Fruit fly (Drosophila melanogaster): ENCODE results near the gene rhea.

rhea gene

DNA sequence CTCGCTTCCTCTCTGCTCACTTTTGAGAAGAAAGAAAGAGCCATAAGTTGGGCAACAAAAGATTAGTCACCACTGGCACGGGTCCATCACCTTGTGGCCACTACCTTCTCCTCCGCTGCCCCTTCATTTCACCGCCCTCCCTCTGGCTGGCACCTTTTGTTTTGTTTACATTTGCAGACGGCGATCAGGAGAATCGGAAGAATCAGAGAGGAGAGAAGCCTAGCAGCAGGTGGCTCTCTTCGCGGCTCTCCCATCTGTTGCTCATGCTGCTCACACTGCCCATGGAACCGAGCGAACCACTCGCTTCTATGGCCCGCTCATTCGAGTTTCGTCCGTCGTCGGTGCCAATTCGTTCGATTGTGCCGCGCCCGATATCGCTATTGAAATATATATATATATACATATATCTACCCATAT lies 1.6 kb downstream of the rhea start:
- TF ChIP-seq CG11294 (GFP tag; IDR thresholded peaks at IDR 0.05) (no peak; the same call in 1 of the 2 replicates), CG31627 (GFP tag; optimal IDR thresholded peaks at IDR 0.05) (no peak), fd59A (GFP tag; optimal IDR thresholded peaks at IDR 0.05) (no peak), CG10631 (GFP tag; optimal IDR thresholded peaks at IDR 0.05) (no peak), Ets96B (tag; optimal IDR thresholded peaks at IDR 0.05) (peak; percentile 7), CG7368 (GFP tag; optimal IDR thresholded peaks at IDR 0.05) (peak; percentile 14), lz (GFP tag; optimal IDR thresholded peaks at IDR 0.05) (no peak), Blimp-1 (GFP tag; optimal IDR thresholded peaks at IDR 0.05) (no peak), esn (GFP tag; optimal IDR thresholded peaks at IDR 0.05) (peak; percentile 35), pdm3 (GFP tag; optimal IDR thresholded peaks at IDR 0.05) (no peak), achi (GFP tag; optimal IDR thresholded peaks at IDR 0.05) (peak; percentile 1), Ets21C (GFP tag; optimal IDR thresholded peaks at IDR 0.05) (no peak), CG11902 (GFP tag; optimal IDR thresholded peaks at IDR 0.05) (no peak), CG10669 (GFP tag; optimal IDR thresholded peaks at IDR 0.05) (peak; percentile 2), Lpt (GFP tag; optimal IDR thresholded peaks at IDR 0.05) (no peak), CG9139 (GFP tag; optimal IDR thresholded peaks at IDR 0.05) (peak; percentile 85), Sox15 (GFP tag; optimal IDR thresholded peaks at IDR 0.05) (no peak), CG1621 (tag; optimal IDR thresholded peaks at IDR 0.05) (peak; percentile 41), CG8119 (GFP tag; IDR thresholded peaks at IDR 0.05) (peak; percentile 70), Sox102F (GFP tag; optimal IDR thresholded peaks at IDR 0.05) (peak; percentile 57), Gug (GFP tag; IDR thresholded peaks at IDR 0.05) (no peak), dac (GFP tag; optimal IDR thresholded peaks at IDR 0.05) (no peak), cyc (GFP tag; optimal IDR thresholded peaks at IDR 0.05) (no peak), Eip93F (GFP tag; optimal IDR thresholded peaks at IDR 0.05) (peak; percentile 71), CG32006 (GFP tag; optimal IDR thresholded peaks at IDR 0.05) (no peak), ss (GFP tag; optimal IDR thresholded peaks at IDR 0.05) (peak; percentile 56 to 67), CG11762 (GFP tag; optimal IDR thresholded peaks at IDR 0.05; ENCODE audit: insufficient read depth) (peak; percentile 12), net (GFP tag; optimal IDR thresholded peaks at IDR 0.05) (peak; percentile 68), CG16779 (tag; optimal IDR thresholded peaks at IDR 0.05) (peak; percentile 57), CG3919 (GFP tag; optimal IDR thresholded peaks at IDR 0.05) (peak; percentile 64), Eip78C (GFP tag) (peak; percentile 75), fkh (GFP tag; optimal IDR thresholded peaks at IDR 0.05) (peak; percentile 92), eg (GFP tag; IDR thresholded peaks at IDR 0.05) (peak; percentile 61; the same call in 2 of the 3 replicates), Smox (GFP tag; optimal IDR thresholded peaks at IDR 0.05) (no peak), salr (GFP tag; optimal IDR thresholded peaks at IDR 0.05) (no peak), fd85E (GFP tag; optimal IDR thresholded peaks at IDR 0.05) (peak; percentile 45), CG8319 (GFP tag; optimal IDR thresholded peaks at IDR 0.05) (no peak), spab (GFP tag; optimal IDR thresholded peaks at IDR 0.05) (no peak), CG6808 (GFP tag; optimal IDR thresholded peaks at IDR 0.05) (no peak), Sox14 (GFP tag; optimal IDR thresholded peaks at IDR 0.05) (peak; percentile 78), Hr38 (GFP tag; optimal IDR thresholded peaks at IDR 0.05) (no peak), CG6792 (GFP tag; optimal IDR thresholded peaks at IDR 0.05) (no peak), CG3032 (tag; optimal IDR thresholded peaks at IDR 0.05) (peak; percentile 15), acj6 (GFP tag; optimal IDR thresholded peaks at IDR 0.05) (no peak), CG6163 (GFP tag; IDR thresholded peaks at IDR 0.05) (peak; percentile 75), CG6276 (GFP tag; optimal IDR thresholded peaks at IDR 0.05) (peak; percentile 49), topi (GFP tag; optimal IDR thresholded peaks at IDR 0.05) (peak; percentile 16), OdsH (GFP tag; optimal IDR thresholded peaks at IDR 0.05) (no peak), Met (GFP tag; optimal IDR thresholded peaks at IDR 0.05) (peak; percentile 39), Eip75B (GFP tag; optimal IDR thresholded peaks at IDR 0.05) (peak; percentile 32), Hr4 (GFP tag; optimal IDR thresholded peaks at IDR 0.05) (no peak), svp (GFP tag) (peak; percentile 82), dsx (GFP tag; optimal IDR thresholded peaks at IDR 0.05; ENCODE audit: poor library complexity, severe bottlenecking) (peak; percentile 57)
